Fruit fly (Drosophila melanogaster): ENCODE results near the gene spdi.

Gene spdi

dm6 chrX:636606-637530 lies 16.9 kb upstream of the spdi start (continued):
- TF ChIP-seq Hr78 (GFP tag; optimal IDR thresholded peaks at IDR 0.05): no peak
- no peak for TF ChIP-seq H2.0 (GFP tag; IDR thresholded peaks at IDR 0.05)
- TF ChIP-seq pita (GFP tag; optimal IDR thresholded peaks at IDR 0.05): no peak
- no peak for TF ChIP-seq B-H1 (GFP tag; IDR thresholded peaks at IDR 0.05)
- no peak for TF ChIP-seq CG8281 (tag; optimal IDR thresholded peaks at IDR 0.05)
- TF ChIP-seq pzg (GFP tag; optimal IDR thresholded peaks at IDR 0.05): peak; percentile 0
- TF ChIP-seq CG14014 (GFP tag; IDR thresholded peaks at IDR 0.05): no peak
- TF ChIP-seq CG9437 (GFP tag; optimal IDR thresholded peaks at IDR 0.05): no peak
- no peak for TF ChIP-seq GATAe (GFP tag; conservative IDR thresholded peaks at IDR 0.05)
- no peak for TF ChIP-seq gfzf (GFP tag; optimal IDR thresholded peaks at IDR 0.05)
- TF ChIP-seq sr (GFP tag; IDR thresholded peaks at IDR 0.05): peak; percentile 76; the same call in 2 of the 3 replicates
- TF ChIP-seq CG9609 (GFP tag; optimal IDR thresholded peaks at IDR 0.05): no peak
- TF ChIP-seq CG3407 (GFP tag; optimal IDR thresholded peaks at IDR 0.05): no peak
- TF ChIP-seq CG17359 (tag; optimal IDR thresholded peaks at IDR 0.05): no peak
- TF ChIP-seq bowl (GFP tag; IDR thresholded peaks at IDR 0.05): no peak
- TF ChIP-seq ems (GFP tag; optimal IDR thresholded peaks at IDR 0.05): no peak
- TF ChIP-seq oc (tag; optimal IDR thresholded peaks at IDR 0.05): peak; percentile 12
- no peak for TF ChIP-seq yki (optimal IDR thresholded peaks at IDR 0.05)
- no peak for TF ChIP-seq klu (GFP tag; IDR thresholded peaks at IDR 0.05)
- TF ChIP-seq ci (GFP tag; IDR thresholded peaks at IDR 0.05): no peak
- TF ChIP-seq Fer1 (GFP tag; optimal IDR thresholded peaks at IDR 0.05): no peak
- TF ChIP-seq Usf (GFP tag; optimal IDR thresholded peaks at IDR 0.05): no peak
- no peak for TF ChIP-seq CG15073 (GFP tag; optimal IDR thresholded peaks at IDR 0.05)
- no peak for TF ChIP-seq CG8765 (GFP tag; IDR thresholded peaks at IDR 0.05)
- TF ChIP-seq CG17912 (GFP tag; optimal IDR thresholded peaks at IDR 0.05): no peak
- peak; percentile 56 for TF ChIP-seq kni (GFP tag; optimal IDR thresholded peaks at IDR 0.05)
- TF ChIP-seq chinmo (GFP tag; IDR thresholded peaks at IDR 0.05; ENCODE audit: partially characterized antibody): peak; percentile 94
- TF ChIP-seq twi (tag; optimal IDR thresholded peaks at IDR 0.05): peak; percentile 36
- TF ChIP-seq chif (GFP tag; optimal IDR thresholded peaks at IDR 0.05): no peak
- no peak for TF ChIP-seq Ravus (GFP tag; IDR thresholded peaks at IDR 0.05)
- TF ChIP-seq CG1832 (GFP tag; optimal IDR thresholded peaks at IDR 0.05): peak; percentile 53
- TF ChIP-seq bigmax (GFP tag; optimal IDR thresholded peaks at IDR 0.05): no peak
- no peak for TF ChIP-seq inv (GFP tag; IDR thresholded peaks at IDR 0.05; ENCODE audit: partially characterized antibody)
- 0 out of 3 replicates have a peak, but pooled peaks have one; percentile 11 for TF ChIP-seq CG34224 (GFP tag; IDR thresholded peaks at IDR 0.05; ENCODE audit: partially characterized antibody)
- peak; percentile 66 for TF ChIP-seq cwo (GFP tag; optimal IDR thresholded peaks at IDR 0.05)
- TF ChIP-seq psq (GFP tag; optimal IDR thresholded peaks at IDR 0.05): no peak
- TF ChIP-seq CG6683 (GFP tag; optimal IDR thresholded peaks at IDR 0.05): no peak
- no peak for TF ChIP-seq Chrac-16 (GFP tag; optimal IDR thresholded peaks at IDR 0.05)
- no peak for TF ChIP-seq ase (GFP tag; IDR thresholded peaks at IDR 0.05)
- TF ChIP-seq Oli (tag; optimal IDR thresholded peaks at IDR 0.05): no peak
- TF ChIP-seq chm (GFP tag; IDR thresholded peaks at IDR 0.05): no peak
- TF ChIP-seq Lim3 (GFP tag; IDR thresholded peaks at IDR 0.05): no peak
- TF ChIP-seq slp2 (GFP tag; optimal IDR thresholded peaks at IDR 0.05): no peak
- TF ChIP-seq CG4707 (GFP tag; optimal IDR thresholded peaks at IDR 0.05): no peak
- peak; percentile 33 for TF ChIP-seq pros (GFP tag; optimal IDR thresholded peaks at IDR 0.05)
- no peak for TF ChIP-seq peb (GFP tag; IDR thresholded peaks at IDR 0.05)
- no peak for TF ChIP-seq lov (optimal IDR thresholded peaks at IDR 0.05)
- TF ChIP-seq lov (GFP tag; IDR thresholded peaks at IDR 0.05): no peak
- TF ChIP-seq wdn (GFP tag; IDR thresholded peaks at IDR 0.05): no peak
- TF ChIP-seq hth (optimal IDR thresholded peaks at IDR 0.05): no peak
